Worm (Caenorhabditis elegans) whole organism, mixed stage, embryonic: ENCODE measurements around the gene C43F9.7.

Source experiments
- bed-3 ChIP-seq: fragments of 200-800 bp; sonication (Bioruptor generic); optimal IDR thresholded peaks from 3 replicates; lab custom pipeline; 2018; ENCODE audit warnings: mild to moderate bottlenecking, missing genetic modification characterization, moderate library complexity, missing compliant biosample characterization
- blmp-1 ChIP-seq: fragments of 150-350 bp; optimal IDR thresholded peaks from 2 replicates; lab custom pipeline; 2014; ENCODE audit warnings: missing biosample characterization, missing genetic modification characterization
- drap-1 ChIP-seq: fragments of 200-800 bp; sonication (Bioruptor generic); optimal IDR thresholded peaks from 3 replicates; lab custom pipeline; 2018; ENCODE audit warnings: mild to moderate bottlenecking, missing genetic modification characterization, missing compliant biosample characterization
- elt-1 ChIP-seq: sonication (generic microtip); optimal IDR thresholded peaks from 2 replicates; lab custom pipeline; 2017; ENCODE audit warnings: missing genetic modification characterization, mild to moderate bottlenecking, missing compliant biosample characterization, antibody characterized with exemption, moderate library complexity, borderline replicate concordance; ENCODE audit not compliant: insufficient read depth
- elt-3 ChIP-seq: fragments of 150-350 bp; optimal IDR thresholded peaks from 2 replicates; lab custom pipeline; 2014; ENCODE audit warnings: missing biosample characterization, missing genetic modification characterization
- ham-2 ChIP-seq: fragments of 200-800 bp; sonication (Bioruptor generic); optimal IDR thresholded peaks from 2 replicates; lab custom pipeline; 2018; ENCODE audit warnings: mild to moderate bottlenecking, missing genetic modification characterization, missing compliant biosample characterization
- mab-5 ChIP-seq: fragments of 150-350 bp; optimal IDR thresholded peaks from 2 replicates; lab custom pipeline; 2014; ENCODE audit warnings: missing biosample characterization, missing genetic modification characterization
- nhr-2 ChIP-seq: fragments of 150-350 bp; optimal IDR thresholded peaks from 2 replicates; lab custom pipeline; 2014; ENCODE audit warnings: missing biosample characterization, missing genetic modification characterization
- nhr-237 ChIP-seq: fragments of 150-350 bp; optimal IDR thresholded peaks from 2 replicates; lab custom pipeline; 2014; ENCODE audit warnings: missing biosample characterization, missing genetic modification characterization
- pha-4 ChIP-seq: fragments of 150-350 bp; optimal IDR thresholded peaks from 2 replicates; lab custom pipeline; 2018; ENCODE audit warnings: missing biosample characterization, missing genetic modification reagents, missing genetic modification characterization
- snpc-4 ChIP-seq: fragments of 150-350 bp; optimal IDR thresholded peaks from 2 replicates; lab custom pipeline; 2014; ENCODE audit warnings: missing biosample characterization, missing genetic modification characterization
- sptf-1 ChIP-seq: sonication (generic microtip); optimal IDR thresholded peaks from 2 replicates; lab custom pipeline; 2017; ENCODE audit warnings: mild to moderate bottlenecking, missing genetic modification characterization, moderate library complexity, missing compliant biosample characterization
- unc-39 ChIP-seq: fragments of 150-350 bp; optimal IDR thresholded peaks from 2 replicates; lab custom pipeline; 2014; ENCODE audit warnings: missing biosample characterization, missing genetic modification characterization
- unc-62 ChIP-seq: fragments of 150-350 bp; optimal IDR thresholded peaks from 2 replicates; lab custom pipeline; 2014; ENCODE audit warnings: missing biosample characterization, missing genetic modification reagents, missing genetic modification characterization

- TF ChIP-seq bed-3 (GFP tag; lab: Kevin White, UChicago), result no peak
- no peak for TF ChIP-seq sptf-1
- no peak for TF ChIP-seq elt-1 (tag; lab: Kevin White, UChicago)
- TF ChIP-seq snpc-4 (tag; lab: Kevin White, UChicago), result no peak
- TF ChIP-seq mab-5 (tag; lab: Kevin White, UChicago), result no peak
- TF ChIP-seq elt-3 (tag; lab: Kevin White, UChicago), result no peak
- no peak for TF ChIP-seq pha-4 (tag; lab: Kevin White, UChicago)
- TF ChIP-seq ham-2 (GFP tag; lab: Kevin White, UChicago), result no peak
- no peak for TF ChIP-seq nhr-2 (tag; lab: Kevin White, UChicago)
- TF ChIP-seq nhr-237 (tag; lab: Kevin White, UChicago), result no peak
- no peak for TF ChIP-seq unc-39 (tag; lab: Kevin White, UChicago)
- no peak for TF ChIP-seq unc-62
- no peak for TF ChIP-seq blmp-1 (tag; lab: Kevin White, UChicago)
- TF ChIP-seq drap-1 (GFP tag; lab: Kevin White, UChicago), result no peak
Measured at ce11 chrIV:10584237-10584636, 9.2 kb downstream of the C43F9.7 start, which contains the start of gene oac-8.
